Fruit fly (Drosophila melanogaster): ENCODE data around the gene Kul.

The Kul gene

DNA sequence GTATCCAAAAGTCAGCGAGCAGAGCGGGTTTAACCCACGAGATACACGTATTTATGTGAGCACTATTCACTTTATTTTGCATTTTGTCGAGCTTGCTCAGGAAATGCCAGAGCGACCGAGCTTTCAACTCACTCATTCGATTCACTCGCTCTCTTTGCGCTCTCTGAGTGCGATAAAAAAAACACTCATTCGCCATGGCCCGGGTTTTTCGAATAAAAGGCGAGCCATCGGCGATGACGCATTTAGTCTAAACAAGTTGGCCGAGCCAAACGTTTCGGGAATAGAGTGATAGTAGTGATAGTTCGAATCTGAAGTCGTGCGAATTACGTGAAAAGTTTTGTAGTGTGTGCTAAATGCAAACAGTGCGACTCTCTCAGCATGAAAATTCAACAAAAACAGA lies 56.7 kb downstream of the Kul start (continued):
- TF ChIP-seq lola (GFP tag; optimal IDR thresholded peaks at IDR 0.05) (no peak), CG7786 (GFP tag; optimal IDR thresholded peaks at IDR 0.05) (no peak), CG9215 (GFP tag; IDR thresholded peaks at IDR 0.05) (no peak), Atf6 (GFP tag; IDR thresholded peaks at IDR 0.05) (no peak; the same call in 1 of the 2 replicates), gcm2 (GFP tag; optimal IDR thresholded peaks at IDR 0.05) (no peak), Scr (GFP tag; IDR thresholded peaks at IDR 0.05; ENCODE audit: partially characterized antibody) (peak; percentile 44; the same call in 1 of the 2 replicates), bab2 (GFP tag; optimal IDR thresholded peaks at IDR 0.05) (no peak), Rfx (GFP tag; IDR thresholded peaks at IDR 0.05) (peak; percentile 19; the same call in 1 of the 2 replicates), Neu2 (GFP tag; optimal IDR thresholded peaks at IDR 0.05; ENCODE audit: borderline replicate concordance) (no peak), jigr1 (GFP tag; IDR thresholded peaks at IDR 0.05) (no peak), H2.0 (GFP tag; IDR thresholded peaks at IDR 0.05) (no peak), Adf1 (GFP tag; IDR thresholded peaks at IDR 0.05) (peak; percentile 50; the same call in 1 of the 2 replicates), Dad (GFP tag; optimal IDR thresholded peaks at IDR 0.05) (no peak), ro (GFP tag; IDR thresholded peaks at IDR 0.05) (no peak), lbe (GFP tag; optimal IDR thresholded peaks at IDR 0.05) (peak; percentile 40), danr (GFP tag; IDR thresholded peaks at IDR 0.05) (no peak), bigmax (GFP tag; optimal IDR thresholded peaks at IDR 0.05) (no peak), CG18262 (tag; optimal IDR thresholded peaks at IDR 0.05) (no peak), croc (GFP tag; conservative IDR thresholded peaks at IDR 0.05) (no peak), CG10565 (GFP tag; optimal IDR thresholded peaks at IDR 0.05) (no peak), CG2712 (tag; optimal IDR thresholded peaks at IDR 0.05) (no peak), ato (GFP tag; IDR thresholded peaks at IDR 0.05; ENCODE audit: partially characterized antibody) (peak; percentile 56; the same call in 1 of the 2 replicates), CG4328 (GFP tag; optimal IDR thresholded peaks at IDR 0.05) (peak; percentile 10), CG8924 (tag; optimal IDR thresholded peaks at IDR 0.05) (no peak), phol (tag; optimal IDR thresholded peaks at IDR 0.05) (no peak), tgo (GFP tag; IDR thresholded peaks at IDR 0.05) (no peak), Hr39 (optimal IDR thresholded peaks at IDR 0.05) (no peak), CG12744 (GFP tag; optimal IDR thresholded peaks at IDR 0.05) (no peak), BtbVII (GFP tag; optimal IDR thresholded peaks at IDR 0.05) (peak; percentile 23), trem (tag; optimal IDR thresholded peaks at IDR 0.05) (no peak), CoRest (tag; optimal IDR thresholded peaks at IDR 0.05) (no peak), CG15696 (tag; optimal IDR thresholded peaks at IDR 0.05) (no peak), Atf3 (GFP tag; optimal IDR thresholded peaks at IDR 0.05) (peak; percentile 55), CG4707 (GFP tag; optimal IDR thresholded peaks at IDR 0.05) (no peak), CG6765 (GFP tag; optimal IDR thresholded peaks at IDR 0.05) (peak; percentile 44), wdn (GFP tag; IDR thresholded peaks at IDR 0.05) (no peak), fd3F (GFP tag; optimal IDR thresholded peaks at IDR 0.05) (no peak), zen (tag; optimal IDR thresholded peaks at IDR 0.05) (no peak), grau (tag; optimal IDR thresholded peaks at IDR 0.05) (no peak), CG1024 (GFP tag; IDR thresholded peaks at IDR 0.05) (no peak), CG34224 (GFP tag; IDR thresholded peaks at IDR 0.05; ENCODE audit: partially characterized antibody) (peak; percentile 64), CG16813 (GFP tag; IDR thresholded peaks at IDR 0.05; ENCODE audit: partially characterized antibody) (no peak), Rx (GFP tag; IDR thresholded peaks at IDR 0.05) (no peak), CG15514 (GFP tag; optimal IDR thresholded peaks at IDR 0.05) (peak; percentile 82), CG14860 (GFP tag; IDR thresholded peaks at IDR 0.05; ENCODE audit: partially characterized antibody) (no peak), CG7987 (GFP tag; optimal IDR thresholded peaks at IDR 0.05) (peak; percentile 64), CG5245 (GFP tag; optimal IDR thresholded peaks at IDR 0.05) (no peak), zfh2 (GFP tag; optimal IDR thresholded peaks at IDR 0.05) (no peak), ttk (GFP tag; IDR thresholded peaks at IDR 0.05) (no peak), Hr78 (GFP tag; optimal IDR thresholded peaks at IDR 0.05) (no peak), CG2199 (GFP tag; IDR thresholded peaks at IDR 0.05) (no peak)

Data from whole organism, embryonic.